Worm (Caenorhabditis elegans) whole organism, L3 larva: Measurements from ENCODE around the gene F35H10.6.

Experiments used
- ZK546.5 ChIP-seq: sonication (generic microtip); optimal IDR thresholded peaks from 2 replicates; lab custom pipeline; 2017; ENCODE audit warnings: missing biosample characterization, missing genetic modification characterization
- ceh-9 ChIP-seq: sonication (generic microtip); optimal IDR thresholded peaks from 2 replicates; lab custom pipeline; 2018; ENCODE audit warnings: missing biosample characterization, missing genetic modification characterization
- nhr-77 ChIP-seq: fragments of 150-350 bp; optimal IDR thresholded peaks from 2 replicates; lab custom pipeline; 2014; ENCODE audit warnings: missing biosample characterization, missing genetic modification characterization
- pqm-1 ChIP-seq: fragments of 150-350 bp; optimal IDR thresholded peaks from 2 replicates; lab custom pipeline; 2017; ENCODE audit warnings: missing biosample characterization, missing genetic modification characterization, inconsistent platforms

DNA sequence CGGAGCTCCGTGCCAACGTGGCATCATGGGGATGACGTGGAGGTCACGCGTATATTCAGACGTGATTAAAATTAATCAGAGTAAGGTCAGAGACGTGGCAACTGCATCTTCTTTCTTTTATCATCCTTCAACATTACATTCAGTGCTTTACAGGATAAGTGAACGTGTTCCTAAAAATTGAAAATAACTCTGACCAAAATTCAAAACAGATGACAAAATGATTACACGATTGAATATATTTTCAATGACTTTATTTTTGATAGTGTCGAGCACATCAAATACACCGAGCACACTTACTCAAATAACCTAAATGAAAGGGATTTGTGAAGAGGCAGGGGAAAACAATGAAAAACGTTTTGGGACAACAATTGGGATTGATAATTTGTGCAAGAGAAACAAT lies 13.4 kb upstream of the F35H10.6 start, which contains the start of gene K07H8.9:
- TF ChIP-seq ZK546.5 (no peak), ceh-9 (no peak), nhr-77 (tag; lab: Kevin White, UChicago) (no peak), pqm-1 (no peak)
